Worm (Caenorhabditis elegans): ENCODE results near the gene F20D6.10.

F20D6.10 gene

DNA sequence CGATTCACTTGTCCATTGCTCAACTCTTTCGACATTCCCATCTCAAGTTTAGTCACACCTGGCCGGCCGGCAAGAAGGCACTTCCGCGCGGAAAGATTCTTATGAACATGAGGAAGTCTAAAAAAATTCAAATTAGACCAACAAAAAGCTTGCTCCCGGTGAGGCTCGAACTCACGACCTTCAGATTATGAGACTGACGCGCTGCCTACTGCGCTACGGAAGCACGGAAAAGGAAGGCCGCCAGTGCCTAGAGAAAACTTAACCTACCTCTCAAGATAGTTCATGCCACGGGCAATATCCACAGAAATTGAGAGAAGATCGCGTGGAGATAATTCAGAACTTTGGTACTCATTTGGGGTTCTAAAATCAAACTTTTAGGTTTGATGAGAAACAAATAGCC, 34.3 kb upstream of the F20D6.10 start (continued):
- TF ChIP-seq hlh-30 (tag; optimal IDR thresholded peaks at IDR 0.05; ENCODE audit: insufficient read depth) (peak; percentile 0), spr-3 (GFP tag; optimal IDR thresholded peaks at IDR 0.05) (no peak), nhr-41 (GFP tag; IDR thresholded peaks at IDR 0.05) (no peak), hmg-1.1 (GFP tag; IDR thresholded peaks at IDR 0.05) (0 out of 2 replicates have a peak, but pooled peaks have one; percentile 29), F37D6.2 (tag; optimal IDR thresholded peaks at IDR 0.05) (no peak), pha-4 (GFP tag; IDR thresholded peaks at IDR 0.05) (no peak), pha-4 (tag; optimal IDR thresholded peaks at IDR 0.05) (no peak), F26F4.8 (GFP tag; conservative IDR thresholded peaks at IDR 0.05) (0 out of 2 replicates have a peak, but pooled peaks have one; percentile 21), pqm-1 (tag; optimal IDR thresholded peaks at IDR 0.05) (no peak), ztf-11 (tag; optimal IDR thresholded peaks at IDR 0.05) (no peak), snpc-4 (tag; optimal IDR thresholded peaks at IDR 0.05) (peak; percentile 55)

DNA sequence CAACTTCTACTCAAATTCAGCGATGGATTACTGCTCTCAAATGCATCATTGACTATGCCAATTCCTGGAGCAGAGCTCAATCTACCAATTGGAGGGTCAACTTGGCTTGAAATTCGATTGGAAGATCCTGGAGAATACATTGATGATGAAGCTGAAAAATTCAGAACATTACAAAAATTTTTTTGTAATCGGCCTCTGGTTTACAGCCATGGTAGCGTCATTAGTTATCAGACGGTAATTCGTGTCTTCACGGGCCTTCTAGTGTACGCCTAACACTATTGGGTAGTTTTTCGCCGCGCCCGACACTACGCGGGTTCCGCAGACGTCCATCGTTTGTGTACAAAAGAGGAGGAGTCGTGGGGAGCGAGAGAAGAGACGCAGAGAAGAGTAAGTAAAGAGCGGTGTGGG, 33.0 kb upstream of the F20D6.10 start:
- TF ChIP-seq nhr-6 (tag; optimal IDR thresholded peaks at IDR 0.05) (peak; percentile 65), lin-39 (tag; optimal IDR thresholded peaks at IDR 0.05) (no peak), aly-2 (tag; optimal IDR thresholded peaks at IDR 0.05) (no peak), saeg-2 (GFP tag; IDR thresholded peaks at IDR 0.05) (0 out of 2 replicates have a peak, but pooled peaks have one; percentile 47), ceh-44 (GFP tag; IDR thresholded peaks at IDR 0.05) (peak; percentile 93), lin-38 (GFP tag; IDR thresholded peaks at IDR 0.05) (no peak; the same call in 1 of the 2 replicates), nhr-237 (tag; optimal IDR thresholded peaks at IDR 0.05) (no peak), R02D3.7 (tag; optimal IDR thresholded peaks at IDR 0.05) (no peak), spr-3 (GFP tag; optimal IDR thresholded peaks at IDR 0.05) (peak; percentile 68), zip-2 (tag; optimal IDR thresholded peaks at IDR 0.05) (no peak), zip-11 (GFP tag; IDR thresholded peaks at IDR 0.05) (no peak), spr-1 (tag; optimal IDR thresholded peaks at IDR 0.05) (peak; percentile 85), daf-12 (tag; optimal IDR thresholded peaks at IDR 0.05) (no peak), Y48G9A.11 (GFP tag; IDR thresholded peaks at IDR 0.05) (peak; percentile 92), pqm-1 (tag; optimal IDR thresholded peaks at IDR 0.05) (peak; percentile 8), ces-1 (GFP tag; optimal IDR thresholded peaks at IDR 0.05) (peak; percentile 13), nhr-76 (tag; optimal IDR thresholded peaks at IDR 0.05) (no peak), D1046.2 (GFP tag; IDR thresholded peaks at IDR 0.05) (no peak), rbr-2 (tag; optimal IDR thresholded peaks at IDR 0.05) (peak; percentile 83), sdz-12 (GFP tag; optimal IDR thresholded peaks at IDR 0.05) (no peak), mep-1 (tag; optimal IDR thresholded peaks at IDR 0.05) (peak; percentile 93), snpc-4 (tag; optimal IDR thresholded peaks at IDR 0.05) (peak; percentile 96), set-16 (GFP tag; IDR thresholded peaks at IDR 0.05) (no peak), dmd-8 (GFP tag; IDR thresholded peaks at IDR 0.05) (no peak), unc-130 (GFP tag; optimal IDR thresholded peaks at IDR 0.05) (peak; percentile 91), nhr-48 (tag; optimal IDR thresholded peaks at IDR 0.05) (peak; percentile 81), Y75B8A.6 (GFP tag; IDR thresholded peaks at IDR 0.05) (no peak), nhr-42 (GFP tag; IDR thresholded peaks at IDR 0.05) (peak; percentile 47), zag-1 (tag; optimal IDR thresholded peaks at IDR 0.05) (no peak), dpl-1 (GFP tag; optimal IDR thresholded peaks at IDR 0.05) (peak; percentile 53), nhr-25 (tag; optimal IDR thresholded peaks at IDR 0.05; ENCODE audit: borderline replicate concordance, insufficient read depth) (peak; percentile 56), F26F4.8 (GFP tag; conservative IDR thresholded peaks at IDR 0.05) (no peak), snpc-1.2 (GFP tag; IDR thresholded peaks at IDR 0.05) (peak; percentile 92), unc-39 (tag; optimal IDR thresholded peaks at IDR 0.05) (no peak), pha-4 (GFP tag; IDR thresholded peaks at IDR 0.05) (peak; percentile 86), pha-4 (tag; optimal IDR thresholded peaks at IDR 0.05) (no peak), ceh-32 (tag; optimal IDR thresholded peaks at IDR 0.05; ENCODE audit: poor library complexity) (no peak), ztf-11 (tag; optimal IDR thresholded peaks at IDR 0.05) (no peak), mdl-1 (tag; optimal IDR thresholded peaks at IDR 0.05) (peak; percentile 48 to 51), T26A8.4 (GFP tag; IDR thresholded peaks at IDR 0.05) (peak; percentile 91), nhr-111 (GFP tag; optimal IDR thresholded peaks at IDR 0.05) (peak; percentile 70), ceh-62 (tag; optimal IDR thresholded peaks at IDR 0.05) (no peak), mdt-29 (GFP tag; IDR thresholded peaks at IDR 0.05) (peak; percentile 70), cey-2 (tag; optimal IDR thresholded peaks at IDR 0.05; ENCODE audit: borderline replicate concordance, insufficient read depth) (no peak)

All from whole organism, L4 larva.